Fruit fly (Drosophila melanogaster): Measurements from ENCODE around the gene CheB38a.
A peak's percentile ranks its signal among the peaks of the same experiment; 100 is the strongest.

The CheB38a gene

dm6 chr2L:20802839-20803238 lies 15.5 kb downstream of the CheB38a start (continued):
- 0 out of 2 replicates have a peak, but pooled peaks have one; percentile 28 for TF ChIP-seq stc (GFP tag; IDR thresholded peaks at IDR 0.05)
- peak; percentile 40 for TF ChIP-seq sisA (GFP tag; IDR thresholded peaks at IDR 0.05)
- TF ChIP-seq CG13894 (tag; optimal IDR thresholded peaks at IDR 0.05): no peak
- peak; percentile 8 for TF ChIP-seq Sox102F (GFP tag; optimal IDR thresholded peaks at IDR 0.05)
- TF ChIP-seq Bgb (GFP tag; IDR thresholded peaks at IDR 0.05; ENCODE audit: partially characterized antibody): peak; percentile 24
- TF ChIP-seq CG31388 (GFP tag; optimal IDR thresholded peaks at IDR 0.05): no peak
- TF ChIP-seq bsh (GFP tag; optimal IDR thresholded peaks at IDR 0.05): peak in 1 of 2 experiments; percentile 0
- peak; percentile 17; the same call in 1 of the 2 replicates for TF ChIP-seq Awh (GFP tag; IDR thresholded peaks at IDR 0.05)
- no peak for TF ChIP-seq kay (GFP tag; optimal IDR thresholded peaks at IDR 0.05)

- no peak for TF ChIP-seq ci (GFP tag; IDR thresholded peaks at IDR 0.05)
- no peak for TF ChIP-seq prd (optimal IDR thresholded peaks at IDR 0.05)
- no peak for TF ChIP-seq prd (GFP tag; IDR thresholded peaks at IDR 0.05)
- 0 out of 2 replicates have a peak, but pooled peaks have one; percentile 3 for TF ChIP-seq Taf1 (GFP tag; IDR thresholded peaks at IDR 0.05)
- TF ChIP-seq Hmr (GFP tag; optimal IDR thresholded peaks at IDR 0.05): no peak
- no peak for TF ChIP-seq exex (tag; optimal IDR thresholded peaks at IDR 0.05)
- peak; percentile 23 for TF ChIP-seq Med (GFP tag)
- TF ChIP-seq cato (GFP tag; optimal IDR thresholded peaks at IDR 0.05; ENCODE audit: borderline replicate concordance): no peak
- no peak for TF ChIP-seq sug (tag; optimal IDR thresholded peaks at IDR 0.05)
- TF ChIP-seq eyg (GFP tag; optimal IDR thresholded peaks at IDR 0.05): no peak
- no peak for TF ChIP-seq CG17912 (GFP tag; optimal IDR thresholded peaks at IDR 0.05)
- no peak for TF ChIP-seq Tbp (GFP tag; optimal IDR thresholded peaks at IDR 0.05)
- TF ChIP-seq CG7839 (tag; optimal IDR thresholded peaks at IDR 0.05): no peak
- TF ChIP-seq slp2 (GFP tag; optimal IDR thresholded peaks at IDR 0.05): no peak
- TF ChIP-seq CG18476 (GFP tag; optimal IDR thresholded peaks at IDR 0.05): no peak
- no peak for TF ChIP-seq Dref (GFP tag; IDR thresholded peaks at IDR 0.05)
- TF ChIP-seq ham (GFP tag; IDR thresholded peaks at IDR 0.05): no peak
- no peak for TF ChIP-seq ash1 (GFP tag; optimal IDR thresholded peaks at IDR 0.05)
- TF ChIP-seq disco-r (GFP tag; optimal IDR thresholded peaks at IDR 0.05): no peak
- TF ChIP-seq Doc2 (GFP tag; IDR thresholded peaks at IDR 0.05): no peak
- no peak for TF ChIP-seq CG13424 (tag; optimal IDR thresholded peaks at IDR 0.05)
- no peak for TF ChIP-seq CG11696 (GFP tag; IDR thresholded peaks at IDR 0.05)
- peak; percentile 12; the same call in 1 of the 2 replicates for TF ChIP-seq CG14441 (GFP tag; IDR thresholded peaks at IDR 0.05)
- TF ChIP-seq Doc3 (GFP tag; IDR thresholded peaks at IDR 0.05; ENCODE audit: partially characterized antibody): no peak
- no peak for TF ChIP-seq Myb (GFP tag; optimal IDR thresholded peaks at IDR 0.05)
- TF ChIP-seq CG2678 (tag; optimal IDR thresholded peaks at IDR 0.05): no peak
- TF ChIP-seq CG11398 (GFP tag; optimal IDR thresholded peaks at IDR 0.05): no peak
- TF ChIP-seq ftz-f1 (GFP tag; optimal IDR thresholded peaks at IDR 0.05): no peak
- no peak for TF ChIP-seq CG4854 (GFP tag; optimal IDR thresholded peaks at IDR 0.05)
- no peak for TF ChIP-seq Awh (GFP tag; IDR thresholded peaks at IDR 0.05)
- TF ChIP-seq BEAF-32 (GFP tag; optimal IDR thresholded peaks at IDR 0.05): no peak
- no peak for TF ChIP-seq CG9727 (GFP tag; optimal IDR thresholded peaks at IDR 0.05)
- no peak; the same call in 1 of the 2 replicates for TF ChIP-seq CG10959 (GFP tag; IDR thresholded peaks at IDR 0.05)
- no peak for TF ChIP-seq rib (GFP tag; IDR thresholded peaks at IDR 0.05)
- peak; percentile 20 for TF ChIP-seq CG11504 (tag; optimal IDR thresholded peaks at IDR 0.05)
- peak; percentile 9 for TF ChIP-seq nom (GFP tag; optimal IDR thresholded peaks at IDR 0.05)
- no peak for TF ChIP-seq pan (optimal IDR thresholded peaks at IDR 0.05)
- peak in 1 of 2 experiments; percentile 52 for TF ChIP-seq pan (GFP tag; optimal IDR thresholded peaks at IDR 0.05 in 1 of 2, IDR thresholded peaks at IDR 0.05 in 1 of 2)
- no peak for TF ChIP-seq CG6254 (GFP tag; optimal IDR thresholded peaks at IDR 0.05)
- no peak for TF ChIP-seq Max (GFP tag; optimal IDR thresholded peaks at IDR 0.05)
- TF ChIP-seq dmrt11E (tag; optimal IDR thresholded peaks at IDR 0.05): no peak
- no peak for TF ChIP-seq repo (GFP tag; optimal IDR thresholded peaks at IDR 0.05)
These were observed 16.1 kb downstream of the CheB38a start for dm6 chr2L:20802204-20802603.

Data from whole organism, embryonic.